Worm (Caenorhabditis elegans) whole organism, early embryonic: ENCODE measurements around the gene pcca-1.

Source experiments
- ama-1 ChIP-seq: fragments of 150-350 bp; optimal IDR thresholded peaks from 2 replicates; lab custom pipeline; 2014
- ceh-13 ChIP-seq: fragments of 200-800 bp; sonication (Bioruptor generic); optimal IDR thresholded peaks from 2 replicates; lab custom pipeline; 2018; ENCODE audit warnings: mild to moderate bottlenecking, missing genetic modification characterization, missing compliant biosample characterization
- hmbx-1 ChIP-seq: sonication (generic microtip); optimal IDR thresholded peaks from 2 replicates; lab custom pipeline; 2016; ENCODE audit warnings: mild to moderate bottlenecking, missing genetic modification characterization, missing compliant biosample characterization
- tbx-11 ChIP-seq: fragments of 200-800 bp; sonication (Bioruptor generic); IDR thresholded peaks from 2 replicates; pipeline ENCODE4 v1.3.6; 2022; ENCODE audit warnings: missing genetic modification characterization, missing compliant biosample characterization
- tbx-37 ChIP-seq: fragments of 200-800 bp; sonication (Bioruptor generic); conservative IDR thresholded peaks from 2 replicates; pipeline ENCODE4 v1.3.6; 2022; ENCODE audit warnings: missing genetic modification reagents, missing genetic modification characterization, missing compliant biosample characterization

DNA sequence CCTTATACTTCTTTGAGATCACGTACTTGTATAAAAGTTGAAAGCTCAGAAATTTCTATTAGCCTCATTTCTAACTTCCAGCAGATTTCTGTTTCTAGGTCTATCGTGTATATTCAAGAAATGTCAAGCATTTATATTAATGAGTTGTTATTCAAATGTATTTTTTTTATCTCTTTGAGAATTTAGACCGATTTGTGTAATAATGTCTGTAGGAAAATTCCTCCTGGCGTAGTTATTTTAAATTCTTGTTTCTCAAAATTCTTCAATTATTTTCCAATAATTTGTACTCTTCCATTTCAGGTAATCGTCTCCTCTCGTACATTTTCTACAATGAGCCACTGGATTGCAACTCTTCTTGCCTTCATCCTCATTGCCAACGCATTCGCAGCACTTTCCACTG, 33.4 kb downstream of the pcca-1 start, which contains the start of gene nlp-61:
- no peak for TF ChIP-seq ama-1 (lab: Kevin White, UChicago)
- TF ChIP-seq ceh-13 (GFP tag; lab: Kevin White, UChicago): no peak
- no peak for TF ChIP-seq tbx-11 (GFP tag; lab: Robert Waterston, UW)
- no peak for TF ChIP-seq tbx-37
- TF ChIP-seq hmbx-1 (tag; lab: Kevin White, UChicago): no peak
